Worm (Caenorhabditis elegans) whole organism, mixed stage, embryonic: ENCODE data around the gene C05G5.7.

Experiments
- M03D4.4 ChIP-seq: sonication (generic microtip); optimal IDR thresholded peaks from 2 replicates; lab custom pipeline; 2017; ENCODE audit warnings: mild to moderate bottlenecking, missing genetic modification characterization, missing compliant biosample characterization
- bed-3 ChIP-seq: fragments of 200-800 bp; sonication (Bioruptor generic); optimal IDR thresholded peaks from 3 replicates; lab custom pipeline; 2018; ENCODE audit warnings: mild to moderate bottlenecking, missing genetic modification characterization, moderate library complexity, missing compliant biosample characterization
- blmp-1 ChIP-seq: fragments of 150-350 bp; optimal IDR thresholded peaks from 2 replicates; lab custom pipeline; 2014; ENCODE audit warnings: missing biosample characterization, missing genetic modification characterization
- ceh-39 ChIP-seq: fragments of 150-350 bp; optimal IDR thresholded peaks from 2 replicates; lab custom pipeline; 2014; ENCODE audit warnings: missing biosample characterization, missing genetic modification characterization
- ceh-43 ChIP-seq: fragments of 200-800 bp; sonication (Bioruptor generic); optimal IDR thresholded peaks from 2 replicates; lab custom pipeline; 2018; ENCODE audit warnings: mild to moderate bottlenecking, missing genetic modification characterization, moderate library complexity, missing compliant biosample characterization
- ceh-83 ChIP-seq: fragments of 200-800 bp; sonication (Bioruptor generic); optimal IDR thresholded peaks from 2 replicates; lab custom pipeline; 2018; ENCODE audit warnings: mild to moderate bottlenecking, missing genetic modification characterization, missing compliant biosample characterization
- ces-1 ChIP-seq: fragments of 150-350 bp; optimal IDR thresholded peaks from 2 replicates; lab custom pipeline; 2014; ENCODE audit warnings: missing biosample characterization, missing genetic modification reagents, missing genetic modification characterization
- cnd-1 ChIP-seq: fragments of 200-800 bp; sonication (Bioruptor generic); optimal IDR thresholded peaks from 2 replicates; lab custom pipeline; 2018; ENCODE audit warnings: mild to moderate bottlenecking, missing genetic modification characterization, missing compliant biosample characterization
- drap-1 ChIP-seq: fragments of 200-800 bp; sonication (Bioruptor generic); optimal IDR thresholded peaks from 3 replicates; lab custom pipeline; 2018; ENCODE audit warnings: mild to moderate bottlenecking, missing genetic modification characterization, missing compliant biosample characterization
- elt-1 ChIP-seq: sonication (generic microtip); optimal IDR thresholded peaks from 2 replicates; lab custom pipeline; 2017; ENCODE audit warnings: missing genetic modification characterization, mild to moderate bottlenecking, missing compliant biosample characterization, antibody characterized with exemption, moderate library complexity, borderline replicate concordance; ENCODE audit not compliant: insufficient read depth
- elt-3 ChIP-seq: fragments of 150-350 bp; optimal IDR thresholded peaks from 2 replicates; lab custom pipeline; 2014; ENCODE audit warnings: missing biosample characterization, missing genetic modification characterization
- flh-1 ChIP-seq: fragments of 200-800 bp; sonication (Bioruptor generic); optimal IDR thresholded peaks from 2 replicates; lab custom pipeline; 2018; ENCODE audit warnings: mild to moderate bottlenecking, missing genetic modification characterization, moderate library complexity, missing compliant biosample characterization
- ham-2 ChIP-seq: fragments of 200-800 bp; sonication (Bioruptor generic); optimal IDR thresholded peaks from 2 replicates; lab custom pipeline; 2018; ENCODE audit warnings: mild to moderate bottlenecking, missing genetic modification characterization, missing compliant biosample characterization
- hlh-1 ChIP-seq: fragments of 150-350 bp; optimal IDR thresholded peaks from 2 replicates; lab custom pipeline; 2014; ENCODE audit warnings: missing biosample characterization, missing genetic modification reagents, missing genetic modification characterization
- lin-13 ChIP-seq: fragments of 150-350 bp; optimal IDR thresholded peaks from 2 replicates; lab custom pipeline; 2014; ENCODE audit warnings: missing biosample characterization, missing genetic modification characterization
- lin-32 ChIP-seq: fragments of 200-800 bp; sonication (Bioruptor generic); optimal IDR thresholded peaks from 2 replicates; lab custom pipeline; 2018; ENCODE audit warnings: mild to moderate bottlenecking, missing genetic modification characterization, missing compliant biosample characterization
- lsy-2 ChIP-seq: fragments of 150-350 bp; optimal IDR thresholded peaks from 2 replicates; lab custom pipeline; 2014; ENCODE audit warnings: missing biosample characterization, missing genetic modification characterization
- mab-5 ChIP-seq: fragments of 150-350 bp; optimal IDR thresholded peaks from 2 replicates; lab custom pipeline; 2014; ENCODE audit warnings: missing biosample characterization, missing genetic modification characterization
- mep-1 ChIP-seq: fragments of 150-350 bp; optimal IDR thresholded peaks from 2 replicates; lab custom pipeline; 2017; ENCODE audit warnings: missing biosample characterization, missing genetic modification reagents, missing genetic modification characterization, inconsistent platforms
- mls-2 ChIP-seq: sonication (generic microtip); optimal IDR thresholded peaks from 2 replicates; lab custom pipeline; 2016; ENCODE audit warnings: mild to moderate bottlenecking, missing genetic modification characterization, moderate library complexity, missing compliant biosample characterization
- nhr-12 ChIP-seq: fragments of 150-350 bp; optimal IDR thresholded peaks from 2 replicates; lab custom pipeline; 2014; ENCODE audit warnings: missing biosample characterization, missing genetic modification characterization
- nhr-2 ChIP-seq: fragments of 150-350 bp; optimal IDR thresholded peaks from 2 replicates; lab custom pipeline; 2014; ENCODE audit warnings: missing biosample characterization, missing genetic modification characterization
- nhr-237 ChIP-seq: fragments of 150-350 bp; optimal IDR thresholded peaks from 2 replicates; lab custom pipeline; 2014; ENCODE audit warnings: missing biosample characterization, missing genetic modification characterization
- nhr-28 ChIP-seq: fragments of 150-350 bp; optimal IDR thresholded peaks from 2 replicates; lab custom pipeline; 2014; ENCODE audit warnings: missing biosample characterization, missing genetic modification characterization
- nhr-76 ChIP-seq: sonication (generic microtip); optimal IDR thresholded peaks from 2 replicates; lab custom pipeline; 2017; ENCODE audit warnings: missing biosample characterization, missing genetic modification characterization
- pha-4 ChIP-seq: fragments of 150-350 bp; optimal IDR thresholded peaks from 2 replicates; lab custom pipeline; 2018; ENCODE audit warnings: missing biosample characterization, missing genetic modification reagents, missing genetic modification characterization
- sem-2 ChIP-seq: fragments of 200-800 bp; sonication (Bioruptor generic); optimal IDR thresholded peaks from 2 replicates; lab custom pipeline; 2018; ENCODE audit warnings: mild to moderate bottlenecking, missing genetic modification characterization, missing compliant biosample characterization
- snpc-4 ChIP-seq: fragments of 150-350 bp; optimal IDR thresholded peaks from 2 replicates; lab custom pipeline; 2014; ENCODE audit warnings: missing biosample characterization, missing genetic modification characterization
- sptf-1 ChIP-seq: sonication (generic microtip); optimal IDR thresholded peaks from 2 replicates; lab custom pipeline; 2017; ENCODE audit warnings: mild to moderate bottlenecking, missing genetic modification characterization, moderate library complexity, missing compliant biosample characterization
- unc-120 ChIP-seq: sonication (generic microtip); optimal IDR thresholded peaks from 2 replicates; lab custom pipeline; 2017; ENCODE audit warnings: missing genetic modification characterization, missing compliant biosample characterization; ENCODE audit not compliant: poor library complexity, severe bottlenecking
- unc-39 ChIP-seq: fragments of 150-350 bp; optimal IDR thresholded peaks from 2 replicates; lab custom pipeline; 2014; ENCODE audit warnings: missing biosample characterization, missing genetic modification characterization
- unc-62 ChIP-seq: fragments of 150-350 bp; optimal IDR thresholded peaks from 2 replicates; lab custom pipeline; 2014; ENCODE audit warnings: missing biosample characterization, missing genetic modification reagents, missing genetic modification characterization
- ztf-11 ChIP-seq: fragments of 150-350 bp; optimal IDR thresholded peaks from 2 replicates; lab custom pipeline; 2014; ENCODE audit warnings: missing biosample characterization, missing genetic modification characterization

The C05G5.7 gene

DNA sequence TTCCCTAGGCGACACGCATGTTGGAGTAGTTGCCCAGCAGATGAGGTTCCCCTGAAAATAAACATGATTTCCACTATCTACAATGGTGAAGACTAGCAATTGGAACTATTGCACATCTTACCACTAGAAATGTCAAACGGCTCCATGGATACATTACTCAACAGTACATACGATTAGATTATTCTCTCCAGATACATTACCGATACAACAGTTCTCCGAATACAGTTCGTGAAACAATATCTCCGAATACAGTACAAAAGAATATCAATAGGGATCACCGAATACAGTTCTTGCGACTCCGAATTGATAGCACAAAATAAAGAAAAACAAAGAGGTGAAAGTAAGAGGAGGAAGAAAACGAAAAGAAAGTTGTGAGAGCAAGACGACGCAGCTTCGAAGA lies at the start of gene C05G5.7:
C05G5.7 (minus strand) TSS at position 1 of the 400 bp plus-strand sequence.
- TF ChIP-seq lin-32 (GFP tag; lab: Kevin White, UChicago) (no peak), elt-1 (tag; lab: Kevin White, UChicago) (no peak), lin-13 (no peak), pha-4 (tag; lab: Kevin White, UChicago) (no peak), ceh-83 (GFP tag; lab: Kevin White, UChicago) (no peak), nhr-28 (tag; lab: Kevin White, UChicago) (no peak), cnd-1 (tag; lab: Kevin White, UChicago) (no peak), unc-62 (GFP tag; lab: Kevin White, UChicago) (no peak), bed-3 (no peak), nhr-2 (tag; lab: Kevin White, UChicago) (no peak), ceh-39 (tag; lab: Kevin White, UChicago) (no peak), nhr-12 (tag; lab: Kevin White, UChicago) (no peak)
- TF ChIP-seq, all 35 proteins: peak for 0

DNA sequence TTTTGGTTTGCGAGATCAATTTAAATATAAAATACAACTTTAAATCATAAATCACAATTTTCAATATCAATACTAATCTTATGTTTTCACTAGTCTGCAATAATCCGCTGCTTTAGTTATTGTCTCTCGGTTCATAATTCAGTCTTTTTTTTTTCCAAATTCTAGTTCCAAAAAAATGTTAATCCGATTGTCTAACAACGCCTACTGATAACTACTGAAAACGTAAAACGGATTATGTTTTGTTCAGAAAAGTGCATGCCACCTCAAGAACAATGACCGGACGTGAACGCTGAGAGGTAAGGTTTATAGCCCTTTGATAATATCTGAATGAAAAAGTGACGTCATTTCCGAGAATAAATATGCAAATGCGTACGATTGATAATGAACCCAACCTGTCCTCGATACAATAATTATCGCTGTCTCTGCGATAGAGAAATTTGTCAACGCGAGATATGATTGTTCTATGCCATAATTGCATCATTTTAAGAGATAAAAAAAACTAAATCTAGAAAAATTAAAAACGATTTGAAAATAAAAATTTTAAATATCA lies 49.7 kb upstream of the C05G5.7 start, which contains the start of gene sprr-2:
sprr-2 (plus strand) TSS at position 248 of the 550 bp plus-strand sequence.
- TF ChIP-seq lsy-2 (tag; lab: Kevin White, UChicago) (no peak), elt-3 (tag; lab: Kevin White, UChicago) (peak; percentile 51)

DNA sequence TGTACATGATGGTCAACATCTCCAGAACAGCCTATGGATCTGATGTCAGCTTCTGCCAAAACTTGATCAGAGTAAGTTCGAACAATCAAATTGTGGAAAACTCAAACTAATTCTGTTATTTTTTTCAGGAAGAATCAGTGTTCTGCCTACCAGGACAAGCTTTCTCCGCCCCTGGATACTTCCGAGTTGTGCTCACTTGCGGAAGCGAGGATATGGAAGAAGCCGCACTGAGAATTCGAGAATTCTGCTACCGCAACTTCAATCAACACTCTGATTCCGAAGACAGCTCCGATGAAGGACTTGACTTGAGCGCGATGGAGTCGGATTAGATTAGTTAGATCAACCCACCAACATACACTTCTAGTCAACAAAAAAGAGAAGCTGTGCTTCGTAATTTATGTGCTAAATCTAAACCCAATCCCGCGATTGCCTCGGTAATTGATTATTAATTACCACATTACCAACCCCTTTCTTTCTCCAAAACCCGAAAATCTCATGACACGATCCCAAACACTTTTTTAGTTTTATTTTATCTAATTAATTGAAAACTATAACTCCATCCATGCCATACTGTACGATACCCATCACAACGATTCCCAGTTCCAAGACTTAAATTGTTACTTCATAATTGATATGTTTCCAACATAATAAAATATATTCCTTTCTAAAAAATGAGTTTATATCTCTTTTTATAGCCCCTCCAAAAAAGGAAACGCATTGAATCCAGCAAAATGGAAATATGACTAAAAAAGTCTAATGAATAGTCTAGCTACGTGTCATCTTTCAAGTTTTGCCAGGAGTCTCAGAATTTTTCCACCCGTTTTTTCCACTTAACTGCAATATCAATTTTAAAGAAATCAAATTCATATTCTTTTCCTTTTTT lies 49.0 kb upstream of the C05G5.7 start:
- TF ChIP-seq elt-1 (tag; lab: Kevin White, UChicago) (no peak), hlh-1 (no peak), lin-13 (no peak), nhr-28 (tag; lab: Kevin White, UChicago) (no peak), blmp-1 (no peak), mab-5 (tag; lab: Kevin White, UChicago) (no peak), nhr-237 (tag; lab: Kevin White, UChicago) (no peak), lin-32 (GFP tag; lab: Kevin White, UChicago) (no peak), cnd-1 (tag; lab: Kevin White, UChicago) (no peak), elt-3 (tag; lab: Kevin White, UChicago) (no peak), ceh-43 (GFP tag; lab: Kevin White, UChicago) (no peak)

DNA sequence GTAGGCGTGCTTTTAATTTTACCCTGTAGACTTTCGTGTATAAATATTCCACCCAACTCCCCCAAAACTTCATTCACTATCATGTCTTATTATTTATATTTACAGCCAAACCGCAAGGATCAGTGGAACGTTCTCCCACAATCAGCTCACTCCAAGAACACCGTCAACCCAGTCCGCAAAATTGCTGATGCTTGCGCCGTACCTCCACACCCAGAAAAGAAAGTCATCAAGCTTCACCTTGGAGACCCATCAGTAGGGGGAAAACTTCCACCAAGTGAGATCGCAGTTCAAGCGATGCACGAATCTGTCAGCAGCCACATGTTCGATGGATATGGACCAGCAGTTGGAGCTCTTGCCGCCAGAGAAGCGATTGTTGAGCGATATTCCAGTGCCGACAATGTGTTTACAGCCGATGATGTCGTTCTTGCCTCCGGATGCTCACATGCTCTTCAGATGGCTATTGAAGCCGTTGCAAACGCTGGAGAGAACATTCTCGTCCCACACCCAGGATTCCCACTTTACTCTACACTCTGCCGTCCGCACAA lies 47.7 kb upstream of the C05G5.7 start:
- TF ChIP-seq ceh-83 (GFP tag; lab: Kevin White, UChicago) (no peak), pha-4 (tag; lab: Kevin White, UChicago) (no peak), elt-1 (tag; lab: Kevin White, UChicago) (no peak), lin-13 (no peak), ces-1 (GFP tag; lab: Kevin White, UChicago) (no peak), mep-1 (no peak), cnd-1 (tag; lab: Kevin White, UChicago) (no peak), M03D4.4 (tag; lab: Kevin White, UChicago) (no peak), nhr-2 (tag; lab: Kevin White, UChicago) (no peak), hlh-1 (no peak), unc-62 (GFP tag; lab: Kevin White, UChicago) (no peak)

DNA sequence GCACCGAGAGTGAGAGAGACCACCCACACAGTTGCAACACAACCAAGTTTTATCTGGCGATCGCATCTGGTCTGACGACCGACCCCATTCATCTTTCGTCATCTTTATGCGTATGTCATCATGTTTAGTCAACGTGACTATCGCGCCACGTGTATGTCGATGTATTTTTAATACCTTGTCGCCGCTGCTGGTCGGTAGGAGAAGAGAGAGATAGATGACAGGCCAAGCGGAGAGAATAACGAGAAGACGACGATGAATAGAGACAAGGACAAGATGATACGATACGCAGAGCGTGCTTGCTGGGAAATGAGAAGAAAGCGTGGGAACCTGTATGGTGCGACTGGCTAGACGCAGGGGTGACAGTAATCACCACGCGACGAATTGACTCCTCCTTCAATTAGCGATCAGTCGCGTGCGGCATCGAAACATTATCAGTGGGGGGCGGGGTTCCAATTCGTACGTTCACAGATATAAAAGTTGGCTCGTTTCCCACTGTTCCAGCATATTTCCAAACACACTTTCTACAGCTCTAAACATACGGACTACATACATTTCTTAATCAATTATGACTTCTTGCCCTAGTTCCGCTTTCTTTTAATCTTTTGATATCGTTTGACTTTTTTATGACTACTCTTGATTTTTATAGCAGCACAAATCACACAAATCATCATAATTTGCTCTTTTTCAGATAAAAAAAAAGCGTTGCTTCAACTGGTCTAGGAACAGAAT lies 46.9 kb upstream of the C05G5.7 start, which contains the start of gene tatn-1:
tatn-1 (plus strand) TSS at position 689 of the 729 bp plus-strand sequence.
- TF ChIP-seq elt-1 (tag; lab: Kevin White, UChicago) (peak; percentile 93), blmp-1 (no peak), mls-2 (tag; lab: Kevin White, UChicago) (no peak), drap-1 (no peak), unc-62 (GFP tag; lab: Kevin White, UChicago) (peak; percentile 91), ham-2 (peak; percentile 88), snpc-4 (tag; lab: Kevin White, UChicago) (no peak), unc-120 (tag; lab: Kevin White, UChicago) (no peak), unc-39 (tag; lab: Kevin White, UChicago) (no peak), sem-2 (GFP tag; lab: Kevin White, UChicago) (no peak), nhr-76 (tag; lab: Kevin White, UChicago) (no peak), mep-1 (peak; percentile 23), lin-32 (GFP tag; lab: Kevin White, UChicago) (no peak), flh-1 (GFP tag; lab: Kevin White, UChicago) (no peak), nhr-237 (tag; lab: Kevin White, UChicago) (no peak), ceh-83 (GFP tag; lab: Kevin White, UChicago) (no peak), lsy-2 (tag; lab: Kevin White, UChicago) (no peak), cnd-1 (tag; lab: Kevin White, UChicago) (no peak), ces-1 (GFP tag; lab: Kevin White, UChicago) (no peak), ztf-11 (no peak), mab-5 (tag; lab: Kevin White, UChicago) (no peak), M03D4.4 (tag; lab: Kevin White, UChicago) (no peak), sptf-1 (no peak), nhr-2 (tag; lab: Kevin White, UChicago) (peak; percentile 13), hlh-1 (no peak), bed-3 (no peak), ceh-39 (tag; lab: Kevin White, UChicago) (no peak), elt-3 (tag; lab: Kevin White, UChicago) (peak; percentile 89), nhr-12 (tag; lab: Kevin White, UChicago) (no peak)
